Fruit fly (Drosophila melanogaster) whole organism, embryonic: ENCODE data around the gene Kdm5.

Source experiments
- Adf1 ChIP-seq: fragments of 200-800 bp; sonication (Bioruptor generic); IDR thresholded peaks from 2 replicates; pipeline ENCODE4 v1.3.6; 2022; ENCODE audit warnings: missing biosample characterization, missing genetic modification characterization
- B-H2 ChIP-seq: fragments of 200-800 bp; sonication (Bioruptor generic); optimal IDR thresholded peaks from 2 replicates; lab custom pipeline; 2018; ENCODE audit warnings: missing biosample characterization, mild to moderate bottlenecking, missing genetic modification characterization
- Bdp1 ChIP-seq: fragments of 200-800 bp; sonication (Bioruptor generic); optimal IDR thresholded peaks from 3 replicates; lab custom pipeline; 2016; ENCODE audit warnings: missing biosample characterization, missing genetic modification characterization
- CG10979 ChIP-seq: fragments of 200-800 bp; sonication (Bioruptor generic); optimal IDR thresholded peaks from 2 replicates; lab custom pipeline; 2018; ENCODE audit warnings: missing biosample characterization, mild to moderate bottlenecking, missing genetic modification characterization, moderate library complexity
- CG11560 ChIP-seq: fragments of 200-800 bp; sonication (Bioruptor generic); IDR thresholded peaks from 3 replicates; pipeline ENCODE4 v1.3.6; 2022; ENCODE audit warnings: missing biosample characterization, missing genetic modification characterization
- CG11695 ChIP-seq: fragments of 200-800 bp; sonication (Bioruptor generic); IDR thresholded peaks from 3 replicates; pipeline ENCODE4 v1.3.6; 2022; ENCODE audit warnings: missing biosample characterization, missing genetic modification characterization
- CG12071 ChIP-seq: fragments of 200-800 bp; sonication (Bioruptor generic); optimal IDR thresholded peaks from 3 replicates; lab custom pipeline; 2018; ENCODE audit warnings: missing biosample characterization, mild to moderate bottlenecking, missing genetic modification characterization
- CG12769 ChIP-seq: fragments of 200-800 bp; sonication (Bioruptor generic); optimal IDR thresholded peaks from 2 replicates; lab custom pipeline; 2019; ENCODE audit warnings: missing biosample characterization, mild to moderate bottlenecking, missing genetic modification characterization, moderate library complexity
- CG14667 ChIP-seq: fragments of 200-800 bp; sonication (Bioruptor generic); IDR thresholded peaks from 2 replicates; pipeline ENCODE4 v1.3.6; 2022; ENCODE audit warnings: missing biosample characterization, missing genetic modification characterization
- CG1647 ChIP-seq: fragments of 200-800 bp; sonication (Bioruptor generic); optimal IDR thresholded peaks from 3 replicates; lab custom pipeline; 2016; ENCODE audit warnings: missing biosample characterization, missing genetic modification characterization
- CG17385 ChIP-seq: fragments of 200-800 bp; sonication (Bioruptor generic); optimal IDR thresholded peaks from 3 replicates; lab custom pipeline; 2018; ENCODE audit warnings: missing biosample characterization, mild to moderate bottlenecking, missing genetic modification characterization
- CG17829 ChIP-seq: fragments of 200-800 bp; optimal IDR thresholded peaks from 2 replicates; lab custom pipeline; 2019; ENCODE audit warnings: missing biosample characterization, mild to moderate bottlenecking, missing genetic modification characterization, moderate library complexity
- CG18764 ChIP-seq: fragments of 200-800 bp; sonication (Bioruptor generic); optimal IDR thresholded peaks from 3 replicates; lab custom pipeline; 2016; ENCODE audit warnings: missing biosample characterization, missing genetic modification characterization
- CG2116 ChIP-seq: fragments of 200-800 bp; sonication (Bioruptor generic); optimal IDR thresholded peaks from 3 replicates; lab custom pipeline; 2018; ENCODE audit warnings: missing biosample characterization, mild to moderate bottlenecking, missing genetic modification characterization
- CG2199 ChIP-seq: fragments of 200-800 bp; sonication (Bioruptor generic); IDR thresholded peaks from 3 replicates; pipeline ENCODE4 v1.3.6; 2022; ENCODE audit warnings: missing biosample characterization, missing genetic modification characterization
- CG34376 ChIP-seq: fragments of 200-800 bp; sonication (Bioruptor generic); optimal IDR thresholded peaks from 2 replicates; lab custom pipeline; 2018; ENCODE audit warnings: missing biosample characterization, mild to moderate bottlenecking, missing genetic modification characterization
- CG5245 ChIP-seq: fragments of 200-800 bp; sonication (Bioruptor generic); optimal IDR thresholded peaks from 3 replicates; lab custom pipeline; 2016; ENCODE audit warnings: missing biosample characterization, missing genetic modification characterization
- CG6654 ChIP-seq: fragments of 200-800 bp; sonication (Bioruptor generic); optimal IDR thresholded peaks from 2 replicates; lab custom pipeline; 2017; ENCODE audit warnings: missing biosample characterization, mild to moderate bottlenecking, missing genetic modification characterization
- CG6791 ChIP-seq: fragments of 200-800 bp; sonication (Bioruptor generic); IDR thresholded peaks from 3 replicates; pipeline ENCODE4 v1.3.6; 2022; ENCODE audit warnings: missing biosample characterization, missing genetic modification characterization; ENCODE audit not compliant: partially characterized antibody
- CG6854 ChIP-seq: fragments of 200-800 bp; sonication (Bioruptor generic); optimal IDR thresholded peaks from 3 replicates; lab custom pipeline; 2017; ENCODE audit warnings: missing biosample characterization, mild to moderate bottlenecking, missing genetic modification characterization
- ERR ChIP-seq: fragments of 200-800 bp; sonication (Bioruptor generic); optimal IDR thresholded peaks from 2 replicates; lab custom pipeline; 2016; ENCODE audit warnings: missing biosample characterization, missing genetic modification characterization
- Eip74EF ChIP-seq, 2 experiments: fragments of 200-800 bp in 1 of 2; fragments of >200 bp in 1 of 2; sonication (Bioruptor generic) in 1 of 2; optimal IDR thresholded peaks; 2 replicates each; lab custom pipeline; 2017 to 2019; ENCODE audit warnings: missing biosample characterization in 2 of 2, missing genetic modification characterization in 2 of 2, mild to moderate bottlenecking in 1 of 2, moderate library complexity in 1 of 2
- Hr78 ChIP-seq, 2 experiments: fragments of 200-800 bp in 1 of 2; fragments of >200 bp in 1 of 2; sonication (Bioruptor generic) in 1 of 2; optimal IDR thresholded peaks; 2 replicates each; lab custom pipeline; 2017 to 2019; ENCODE audit warnings: missing biosample characterization in 2 of 2, missing genetic modification characterization in 2 of 2, mild to moderate bottlenecking in 1 of 2, moderate library complexity in 1 of 2
- Kr ChIP-seq: fragments of 200-800 bp; sonication (Bioruptor generic); optimal IDR thresholded peaks from 2 replicates; lab custom pipeline; 2017; ENCODE audit warnings: missing biosample characterization, mild to moderate bottlenecking, missing genetic modification characterization
- Lim3 ChIP-seq: fragments of 200-800 bp; sonication (Bioruptor generic); IDR thresholded peaks from 2 replicates; pipeline ENCODE4 v1.3.6; 2022; ENCODE audit warnings: missing biosample characterization, missing genetic modification characterization
- Med ChIP-seq: fragments of 200-800 bp; sonication (Bioruptor generic); peaks from one replicate; lab custom pipeline; 2016; ENCODE audit warnings: missing biosample characterization, missing genetic modification characterization, mild to moderate bottlenecking, inconsistent platforms, moderate library complexity
- Nf-YB ChIP-seq: fragments of 200-800 bp; sonication (Bioruptor generic); optimal IDR thresholded peaks from 3 replicates; lab custom pipeline; 2019; ENCODE audit warnings: missing biosample characterization, mild to moderate bottlenecking, missing genetic modification characterization, moderate library complexity
- Ravus ChIP-seq: fragments of 200-800 bp; sonication (Bioruptor generic); IDR thresholded peaks from 2 replicates; pipeline ENCODE4 v1.3.6; 2022; ENCODE audit warnings: missing biosample characterization, missing genetic modification characterization
- amos ChIP-seq: fragments of 200-800 bp; sonication (Bioruptor generic); IDR thresholded peaks from 2 replicates; pipeline ENCODE4 v1.3.6; 2022; ENCODE audit warnings: missing biosample characterization, missing genetic modification characterization; ENCODE audit not compliant: partially characterized antibody
- cato ChIP-seq: fragments of 200-800 bp; sonication (Bioruptor generic); optimal IDR thresholded peaks from 2 replicates; lab custom pipeline; 2016; ENCODE audit warnings: missing biosample characterization, missing genetic modification characterization, borderline replicate concordance
- cg ChIP-seq: fragments of 200-800 bp; sonication (Bioruptor generic); optimal IDR thresholded peaks from 3 replicates; lab custom pipeline; 2019; ENCODE audit warnings: missing biosample characterization, mild to moderate bottlenecking, missing genetic modification characterization, moderate library complexity
- cwo ChIP-seq: fragments of 200-800 bp; sonication (Bioruptor generic); optimal IDR thresholded peaks from 3 replicates; lab custom pipeline; 2017; ENCODE audit warnings: missing biosample characterization, missing genetic modification characterization, mild to moderate bottlenecking, moderate library complexity, missing genetic modification reagents
- dpn ChIP-seq, 2 experiments: fragments of 200-800 bp; sonication (Bioruptor generic); optimal IDR thresholded peaks; 3 replicates each; lab custom pipeline; 2016; ENCODE audit warnings: missing biosample characterization in 2 of 2, missing genetic modification characterization in 2 of 2
- dysf ChIP-seq: fragments of 200-800 bp; sonication (Bioruptor generic); IDR thresholded peaks from 3 replicates; pipeline ENCODE4 v1.3.6; 2022; ENCODE audit warnings: missing biosample characterization, missing genetic modification characterization
- emc ChIP-seq: fragments of 200-800 bp; sonication (Bioruptor generic); optimal IDR thresholded peaks from 2 replicates; lab custom pipeline; 2016; ENCODE audit warnings: missing biosample characterization, missing genetic modification characterization
- ems ChIP-seq: fragments of 200-800 bp; sonication (Bioruptor generic); optimal IDR thresholded peaks from 3 replicates; lab custom pipeline; 2016; ENCODE audit warnings: missing biosample characterization, missing genetic modification characterization
- eve ChIP-seq, 2 experiments: fragments of >200 bp; optimal IDR thresholded peaks; 2 replicates each; lab custom pipeline; 2017; ENCODE audit warnings: missing biosample characterization in 2 of 2, missing genetic modification characterization in 2 of 2
- exex ChIP-seq: fragments of 200-800 bp; sonication (Bioruptor generic); optimal IDR thresholded peaks from 4 replicates; lab custom pipeline; 2018; ENCODE audit warnings: missing biosample characterization, mild to moderate bottlenecking, missing genetic modification characterization, moderate library complexity
- ftz-f1 ChIP-seq: fragments of 200-800 bp; sonication (Bioruptor generic); optimal IDR thresholded peaks from 2 replicates; lab custom pipeline; 2016; ENCODE audit warnings: missing biosample characterization, missing genetic modification characterization
- kay ChIP-seq: fragments of 200-800 bp; sonication (Bioruptor generic); optimal IDR thresholded peaks from 2 replicates; lab custom pipeline; 2016; ENCODE audit warnings: missing biosample characterization, missing genetic modification characterization
- ken ChIP-seq: fragments of 200-800 bp; sonication (Bioruptor generic); IDR thresholded peaks from 3 replicates; pipeline ENCODE4 v1.3.6; 2022; ENCODE audit warnings: missing biosample characterization, missing genetic modification characterization
- maf-S ChIP-seq: fragments of 200-800 bp; sonication (Bioruptor generic); optimal IDR thresholded peaks from 2 replicates; lab custom pipeline; 2016; ENCODE audit warnings: missing biosample characterization, missing genetic modification characterization
- nerfin-1 ChIP-seq: fragments of 200-800 bp; sonication (Bioruptor generic); optimal IDR thresholded peaks from 3 replicates; lab custom pipeline; 2019; ENCODE audit warnings: missing biosample characterization, mild to moderate bottlenecking, missing genetic modification characterization, moderate library complexity
- org-1 ChIP-seq: fragments of 200-800 bp; sonication (Bioruptor generic); optimal IDR thresholded peaks from 2 replicates; lab custom pipeline; 2017; ENCODE audit warnings: missing biosample characterization, missing genetic modification characterization
- pnt ChIP-seq: fragments of 200-800 bp; sonication (Bioruptor generic); optimal IDR thresholded peaks from 3 replicates; lab custom pipeline; 2016; ENCODE audit warnings: missing biosample characterization, missing genetic modification characterization
- sens ChIP-seq: fragments of 200-800 bp; sonication (Bioruptor generic); peaks from one replicate; lab custom pipeline; 2016; ENCODE audit warnings: missing biosample characterization, missing genetic modification characterization
- so ChIP-seq: fragments of 200-800 bp; sonication (Bioruptor generic); IDR thresholded peaks from 3 replicates; pipeline ENCODE4 v1.3.6; 2022; ENCODE audit warnings: missing biosample characterization, missing genetic modification characterization
- sug ChIP-seq: fragments of 200-800 bp; optimal IDR thresholded peaks from 2 replicates; lab custom pipeline; 2019; ENCODE audit warnings: missing biosample characterization, mild to moderate bottlenecking, missing genetic modification characterization, moderate library complexity

Kdm5 gene

dm6 chr2L:5945651-5946547 is 53.4 kb downstream of the Kdm5 start (continued):
- TF ChIP-seq exex (tag; lab: Kevin White, UChicago), result peak; percentile 84
- 0 out of 3 replicates have a peak, but pooled peaks have one; percentile 4 for TF ChIP-seq ken (GFP tag; lab: Robert Waterston, UW)
- TF ChIP-seq so, result no peak
- TF ChIP-seq CG18764, result no peak
- TF ChIP-seq CG2116, result no peak
- peak; percentile 81 for TF ChIP-seq CG12769 (tag; lab: Kevin White, UChicago)
- TF ChIP-seq sug (tag; lab: Kevin White, UChicago), result peak; percentile 73
- no peak for TF ChIP-seq Adf1 (GFP tag; lab: Robert Waterston, UW)
- TF ChIP-seq CG5245 (GFP tag; lab: Kevin White, UChicago), result no peak
- TF ChIP-seq eve (GFP tag; optimal IDR thresholded peaks at IDR 0.05; lab: Kevin White, UChicago), result no peak
- no peak for TF ChIP-seq org-1 (GFP tag; lab: Kevin White, UChicago)
- no peak for TF ChIP-seq dpn (GFP tag; optimal IDR thresholded peaks at IDR 0.05; lab: Kevin White, UChicago)
- TF ChIP-seq CG34376, result peak; percentile 46
- peak; percentile 20 for TF ChIP-seq emc
- TF ChIP-seq Ravus (GFP tag; lab: Robert Waterston, UW), result no peak
- TF ChIP-seq Hr78 (GFP tag; optimal IDR thresholded peaks at IDR 0.05; lab: Kevin White, UChicago), result peak in 1 of 2 experiments; percentile 3
- TF ChIP-seq Kr (GFP tag; lab: Kevin White, UChicago), result no peak
- TF ChIP-seq CG11695, result no peak
- TF ChIP-seq Lim3 (GFP tag; lab: Robert Waterston, UW), result no peak
- no peak for TF ChIP-seq CG10979
- peak; percentile 81 for TF ChIP-seq ftz-f1 (GFP tag; lab: Kevin White, UChicago)
- no peak for TF ChIP-seq kay (GFP tag; lab: Kevin White, UChicago)
- TF ChIP-seq ems (GFP tag; lab: Kevin White, UChicago), result no peak
- no peak for TF ChIP-seq Bdp1
- TF ChIP-seq CG14667 (GFP tag; lab: Robert Waterston, UW), result no peak
- no peak for TF ChIP-seq pnt (GFP tag; lab: Kevin White, UChicago)
- peak; percentile 94 for TF ChIP-seq ERR (GFP tag; lab: Kevin White, UChicago)
- TF ChIP-seq CG17385 (GFP tag; lab: Kevin White, UChicago), result no peak
- TF ChIP-seq Eip74EF (GFP tag; optimal IDR thresholded peaks at IDR 0.05; lab: Kevin White, UChicago), result peak; percentile 61 to 85
- TF ChIP-seq CG12071 (GFP tag; lab: Kevin White, UChicago), result no peak
- TF ChIP-seq sens (GFP tag; lab: Kevin White, UChicago), result peak; percentile 8
- TF ChIP-seq amos (GFP tag; lab: Robert Waterston, UW), result no peak
- TF ChIP-seq nerfin-1 (tag; lab: Kevin White, UChicago), result no peak
- peak; percentile 84 for TF ChIP-seq Med
- no peak for TF ChIP-seq CG6854 (GFP tag; lab: Kevin White, UChicago)
- 0 out of 3 replicates have a peak, but pooled peaks have one; percentile 34 for TF ChIP-seq CG2199 (GFP tag; lab: Robert Waterston, UW)
- TF ChIP-seq CG6791, result 0 out of 3 replicates have a peak, but pooled peaks have one; percentile 10
- 0 out of 3 replicates have a peak, but pooled peaks have one; percentile 60 for TF ChIP-seq CG11560 (tag; lab: Robert Waterston, UW)
- no peak for TF ChIP-seq maf-S (GFP tag; lab: Kevin White, UChicago)
- no peak for TF ChIP-seq CG17829 (tag; lab: Kevin White, UChicago)
- no peak for TF ChIP-seq CG1647 (GFP tag; lab: Kevin White, UChicago)
- no peak for TF ChIP-seq Nf-YB (GFP tag; lab: Kevin White, UChicago)
- TF ChIP-seq cg (GFP tag; lab: Kevin White, UChicago), result no peak
- no peak for TF ChIP-seq CG6654
- peak; percentile 95 for TF ChIP-seq cwo (GFP tag; lab: Kevin White, UChicago)
- TF ChIP-seq dysf (GFP tag; lab: Robert Waterston, UW), result 0 out of 3 replicates have a peak, but pooled peaks have one; percentile 54
- TF ChIP-seq B-H2 (GFP tag; lab: Kevin White, UChicago), result peak; percentile 57
- TF ChIP-seq cato, result no peak
